Worm (Caenorhabditis elegans): ENCODE results near the gene sre-36.

sre-36 gene

DNA sequence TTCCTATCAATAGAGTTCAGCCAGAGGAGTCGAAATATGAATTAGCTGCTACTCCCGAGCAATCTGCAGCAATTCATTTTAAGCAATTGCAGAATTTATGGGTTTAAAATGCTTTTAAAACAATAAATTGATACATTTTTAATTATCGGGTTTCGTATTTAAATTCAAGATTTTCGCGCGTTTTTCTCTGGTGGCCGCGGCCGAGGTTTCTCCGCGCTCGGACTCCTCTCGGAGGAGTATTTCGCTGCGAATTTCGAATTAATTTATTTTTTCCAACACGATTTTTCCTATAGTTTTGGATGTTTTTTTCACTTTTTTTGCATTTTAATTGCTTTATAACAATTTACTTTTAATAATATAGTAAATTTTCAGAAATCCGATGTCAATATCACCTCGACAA is 2.0 kb downstream of the sre-36 start, which contains the start of gene F13A7.14 (continued):
- TF ChIP-seq zfh-2 (GFP tag; conservative IDR thresholded peaks at IDR 0.05), result no peak
- peak; percentile 28 for TF ChIP-seq tbp1 (GFP tag; optimal IDR thresholded peaks at IDR 0.05)
- TF ChIP-seq mes-4 (tag; optimal IDR thresholded peaks at IDR 0.05), result no peak
- TF ChIP-seq hlh-12 (tag; optimal IDR thresholded peaks at IDR 0.05), result no peak
- TF ChIP-seq let-607 (tag; optimal IDR thresholded peaks at IDR 0.05), result peak in 1 of 2 experiments; percentile 46
- no peak for TF ChIP-seq bed-1 (GFP tag; IDR thresholded peaks at IDR 0.05)
- TF ChIP-seq ceh-40 (GFP tag; IDR thresholded peaks at IDR 0.05), result no peak
- 0 out of 2 replicates have a peak, but pooled peaks have one; percentile 29 for TF ChIP-seq B0336.3 (GFP tag; IDR thresholded peaks at IDR 0.05)
- TF ChIP-seq nhr-179 (tag; optimal IDR thresholded peaks at IDR 0.05), result no peak
- TF ChIP-seq ceh-91 (GFP tag; IDR thresholded peaks at IDR 0.05), result peak; percentile 52
- no peak for TF ChIP-seq nhr-120 (GFP tag; IDR thresholded peaks at IDR 0.05)
- TF ChIP-seq ztf-22 (GFP tag; optimal IDR thresholded peaks at IDR 0.05), result no peak
- TF ChIP-seq cebp-2 (GFP tag; IDR thresholded peaks at IDR 0.05), result no peak
- peak; percentile 66 for TF ChIP-seq madf-8 (GFP tag; conservative IDR thresholded peaks at IDR 0.05)
- peak; percentile 73 for TF ChIP-seq efl-1 (GFP tag; optimal IDR thresholded peaks at IDR 0.05)
- TF ChIP-seq rpc-1 (optimal IDR thresholded peaks at IDR 0.05), result no peak
- no peak for TF ChIP-seq rpc-1 (tag; optimal IDR thresholded peaks at IDR 0.05)
- TF ChIP-seq F39B2.1 (GFP tag; IDR thresholded peaks at IDR 0.05), result no peak
- no peak for TF ChIP-seq fkh-3 (tag; optimal IDR thresholded peaks at IDR 0.05)
- TF ChIP-seq ama-1 (optimal IDR thresholded peaks at IDR 0.05), result no peak
- no peak for TF ChIP-seq ama-1 (GFP tag; optimal IDR thresholded peaks at IDR 0.05)
- TF ChIP-seq hsf-1 (GFP tag; IDR thresholded peaks at IDR 0.05), result no peak
- TF ChIP-seq hmg-20 (GFP tag; IDR thresholded peaks at IDR 0.05), result peak; percentile 62; the same call in 1 of the 2 replicates
- TF ChIP-seq nhr-80 (tag; optimal IDR thresholded peaks at IDR 0.05), result no peak
- no peak for TF ChIP-seq nfya-1 (tag; optimal IDR thresholded peaks at IDR 0.05; ENCODE audit: borderline replicate concordance, insufficient read depth)
- 0 out of 2 replicates have a peak, but pooled peaks have one; percentile 37 for TF ChIP-seq K11D2.4 (GFP tag; IDR thresholded peaks at IDR 0.05)
- peak; percentile 54 for TF ChIP-seq D2030.7 (GFP tag; IDR thresholded peaks at IDR 0.05)
- peak; percentile 89 for TF ChIP-seq bed-2 (GFP tag; IDR thresholded peaks at IDR 0.05)
- TF ChIP-seq lin-35 (GFP tag; optimal IDR thresholded peaks at IDR 0.05), result peak; percentile 16 to 90 (median 30)
- TF ChIP-seq egrh-3 (GFP tag; IDR thresholded peaks at IDR 0.05), result 0 out of 2 replicates have a peak, but pooled peaks have one; percentile 42
- TF ChIP-seq athp-1 (tag; optimal IDR thresholded peaks at IDR 0.05), result peak; percentile 42

DNA sequence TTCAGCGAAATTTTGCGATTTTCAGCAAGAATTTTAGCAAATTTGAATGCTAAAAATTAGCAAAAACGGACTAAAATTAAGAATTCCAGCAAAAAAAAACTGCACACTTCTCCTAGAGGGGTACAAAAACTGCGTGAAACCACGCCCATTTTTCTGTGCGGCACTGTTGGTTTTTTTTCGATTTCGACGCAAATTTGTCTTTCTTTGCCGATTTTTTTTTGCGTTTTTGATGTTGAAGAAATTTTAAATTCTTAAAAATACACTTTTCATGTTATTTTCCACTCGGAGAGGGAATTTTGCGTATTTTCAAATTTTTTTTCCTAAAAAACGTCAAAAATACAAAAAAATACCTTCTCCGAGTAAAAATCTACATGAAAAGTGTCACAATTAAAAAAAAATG is 4.5 kb downstream of the sre-36 start, which contains the start of gene syp-1:
Gene syp-1 (plus strand): TSS at position 301 of the 400 bp plus-strand sequence.
- no peak for TF ChIP-seq die-1 (tag; optimal IDR thresholded peaks at IDR 0.05)
- no peak for TF ChIP-seq T07F8.4 (tag; optimal IDR thresholded peaks at IDR 0.05)
- no peak for TF ChIP-seq F33H1.4 (GFP tag; IDR thresholded peaks at IDR 0.05)

- TF ChIP-seq ceh-40 (GFP tag; IDR thresholded peaks at IDR 0.05), result no peak
- TF ChIP-seq D2030.7 (GFP tag; IDR thresholded peaks at IDR 0.05), result no peak
- no peak for TF ChIP-seq ztf-28 (GFP tag; IDR thresholded peaks at IDR 0.05)
- peak; percentile 81 for TF ChIP-seq lsl-1 (GFP tag; optimal IDR thresholded peaks at IDR 0.05)
- TF ChIP-seq dpl-1 (GFP tag; optimal IDR thresholded peaks at IDR 0.05), result no peak
- TF ChIP-seq somi-1 (GFP tag; optimal IDR thresholded peaks at IDR 0.05), result no peak
- TF ChIP-seq T26A5.8 (tag; optimal IDR thresholded peaks at IDR 0.05), result no peak
- no peak for TF ChIP-seq nfya-2 (GFP tag; IDR thresholded peaks at IDR 0.05)
- TF ChIP-seq F52B5.7 (tag; optimal IDR thresholded peaks at IDR 0.05), result no peak
- peak; percentile 16 for TF ChIP-seq him-1 (tag; optimal IDR thresholded peaks at IDR 0.05)
- TF ChIP-seq Y56A3A.18 (GFP tag; IDR thresholded peaks at IDR 0.05), result no peak
- TF ChIP-seq Y53F4B.3 (GFP tag; IDR thresholded peaks at IDR 0.05), result no peak
- peak; percentile 3 for TF ChIP-seq snpc-4 (GFP tag; optimal IDR thresholded peaks at IDR 0.05)
- TF ChIP-seq snpc-4 (tag; optimal IDR thresholded peaks at IDR 0.05), result peak in 1 of 4 experiments; percentile 14
- no peak for TF ChIP-seq F37B4.10 (GFP tag; IDR thresholded peaks at IDR 0.05)
- TF ChIP-seq sdz-38 (tag; optimal IDR thresholded peaks at IDR 0.05), result no peak
- TF ChIP-seq mcd-1 (GFP tag; IDR thresholded peaks at IDR 0.05), result peak; percentile 46; the same call in 1 of the 2 replicates
Measured at ce11 chrV:16405366-16405765, 5.9 kb downstream of the sre-36 start.

All from whole organism, young adult.